Worm (Caenorhabditis elegans) whole organism, young adult: ENCODE data around the gene lgc-14.

Experiments
- B0019.2 ChIP-seq: fragments of 200-800 bp; sonication (Bioruptor generic); conservative IDR thresholded peaks from 2 replicates; pipeline ENCODE4 v1.3.6; 2022; ENCODE audit warnings: missing genetic modification reagents, missing genetic modification characterization, missing compliant biosample characterization
- B0261.1 ChIP-seq: sonication (generic microtip); optimal IDR thresholded peaks from 2 replicates; lab custom pipeline; 2016; ENCODE audit warnings: mild to moderate bottlenecking, missing genetic modification characterization, moderate library complexity, missing compliant biosample characterization
- C17E4.6 ChIP-seq: fragments of 200-800 bp; sonication (Bioruptor generic); IDR thresholded peaks from 2 replicates; pipeline ENCODE4 v1.3.6; 2022; ENCODE audit warnings: missing genetic modification reagents, missing genetic modification characterization, missing compliant biosample characterization
- F22D6.2 ChIP-seq: sonication (generic microtip); optimal IDR thresholded peaks from 2 replicates; lab custom pipeline; 2016; ENCODE audit warnings: mild to moderate bottlenecking, missing genetic modification characterization, missing compliant biosample characterization
- F23B12.7 ChIP-seq: sonication (generic microtip); optimal IDR thresholded peaks from 2 replicates; lab custom pipeline; 2017; ENCODE audit warnings: missing genetic modification characterization, mild to moderate bottlenecking, missing compliant biosample characterization, antibody characterized with exemption, moderate library complexity; ENCODE audit not compliant: insufficient read depth
- F37B4.10 ChIP-seq: fragments of 200-800 bp; sonication (Bioruptor generic); IDR thresholded peaks from 2 replicates; pipeline ENCODE4 v1.3.6; 2022; ENCODE audit warnings: missing genetic modification characterization, missing compliant biosample characterization
- F49E8.2 ChIP-seq: sonication (generic microtip); optimal IDR thresholded peaks from 3 replicates; lab custom pipeline; 2017; ENCODE audit warnings: missing genetic modification characterization, mild to moderate bottlenecking, missing compliant biosample characterization, antibody characterized with exemption, moderate library complexity; ENCODE audit not compliant: insufficient read depth
- T26A5.8 ChIP-seq: sonication (generic microtip); optimal IDR thresholded peaks from 2 replicates; lab custom pipeline; 2016; ENCODE audit warnings: missing genetic modification characterization, missing compliant biosample characterization
- Y95B8A.8 ChIP-seq: fragments of 200-800 bp; sonication (Bioruptor generic); IDR thresholded peaks from 2 replicates; pipeline ENCODE4 v1.3.6; 2022; ENCODE audit warnings: missing genetic modification reagents, missing genetic modification characterization, missing compliant biosample characterization
- ama-1 ChIP-seq, 3 experiments: fragments of 150-350 bp in 1 of 3; sonication (generic microtip) in 2 of 3; optimal IDR thresholded peaks; 2 replicates each; lab custom pipeline; 2014 to 2018; ENCODE audit warnings: missing biosample characterization in 2 of 3, missing genetic modification characterization in 2 of 3, missing genetic modification reagents in 2 of 3
- aptf-3 ChIP-seq: fragments of 200-800 bp; sonication (Bioruptor generic); IDR thresholded peaks from 2 replicates; pipeline ENCODE4 v1.3.6; 2022; ENCODE audit warnings: missing genetic modification characterization, missing compliant biosample characterization
- attf-6 ChIP-seq: fragments of 200-800 bp; sonication (Bioruptor generic); IDR thresholded peaks from 2 replicates; pipeline ENCODE4 v1.3.6; 2022; ENCODE audit warnings: missing genetic modification reagents, missing genetic modification characterization, missing compliant biosample characterization
- bed-2 ChIP-seq: fragments of 200-800 bp; sonication (Bioruptor generic); IDR thresholded peaks from 2 replicates; pipeline ENCODE4 v1.3.6; 2022; ENCODE audit warnings: missing genetic modification reagents, missing genetic modification characterization, missing compliant biosample characterization
- cebp-1 ChIP-seq, 2 experiments: fragments of 200-800 bp in 1 of 2; sonication (Bioruptor generic) in 1 of 2; sonication (generic microtip) in 1 of 2; IDR thresholded peaks in 1 of 2; optimal IDR thresholded peaks in 1 of 2; 2 replicates each; pipeline versions ENCODE4 v1.3.6 to Lab custom; 2017 to 2022; ENCODE audit warnings: missing compliant biosample characterization in 2 of 2, missing genetic modification characterization in 2 of 2, mild to moderate bottlenecking in 1 of 2, missing genetic modification reagents in 1 of 2, moderate library complexity in 1 of 2
- ceh-40 ChIP-seq: fragments of 200-800 bp; sonication (Bioruptor generic); IDR thresholded peaks from 2 replicates; pipeline ENCODE4 v1.3.6; 2022; ENCODE audit warnings: missing genetic modification characterization, missing compliant biosample characterization
- egl-44 ChIP-seq: fragments of 200-800 bp; sonication (Bioruptor generic); IDR thresholded peaks from 2 replicates; pipeline ENCODE4 v1.3.6; 2022; ENCODE audit warnings: missing genetic modification reagents, missing genetic modification characterization, missing compliant biosample characterization
- egrh-3 ChIP-seq: fragments of 200-800 bp; sonication (Bioruptor generic); IDR thresholded peaks from 2 replicates; pipeline ENCODE4 v1.3.6; 2022; ENCODE audit warnings: missing genetic modification reagents, missing genetic modification characterization, missing compliant biosample characterization
- gei-17 ChIP-seq: fragments of 200-800 bp; sonication (Bioruptor generic); optimal IDR thresholded peaks from 2 replicates; lab custom pipeline; 2018; ENCODE audit warnings: mild to moderate bottlenecking, missing genetic modification characterization, missing compliant biosample characterization
- him-1 ChIP-seq: sonication (generic microtip); optimal IDR thresholded peaks from 2 replicates; lab custom pipeline; 2016; ENCODE audit warnings: missing genotype, missing genetic modification reagents, missing genetic modification characterization, missing compliant biosample characterization
- hmg-1.2 ChIP-seq: fragments of 200-800 bp; sonication (Bioruptor generic); IDR thresholded peaks from 2 replicates; pipeline ENCODE4 v1.3.6; 2022; ENCODE audit warnings: missing genetic modification reagents, missing genetic modification characterization, missing compliant biosample characterization
- hmg-20 ChIP-seq: fragments of 200-800 bp; sonication (Bioruptor generic); IDR thresholded peaks from 2 replicates; pipeline ENCODE4 v1.3.6; 2022; ENCODE audit warnings: missing genetic modification reagents, missing genetic modification characterization, missing compliant biosample characterization
- hrde-1 ChIP-seq: sonication (generic microtip); optimal IDR thresholded peaks from 2 replicates; lab custom pipeline; 2016; ENCODE audit warnings: missing genetic modification characterization, mild to moderate bottlenecking, missing compliant biosample characterization, moderate library complexity, missing genotype, missing genetic modification reagents, borderline replicate concordance
- hsf-1 ChIP-seq: fragments of 200-800 bp; sonication (Bioruptor generic); IDR thresholded peaks from 2 replicates; pipeline ENCODE4 v1.3.6; 2022; ENCODE audit warnings: missing genetic modification reagents, missing genetic modification characterization, missing compliant biosample characterization
- lin-26 ChIP-seq: fragments of 200-800 bp; sonication (Bioruptor generic); IDR thresholded peaks from 2 replicates; pipeline ENCODE4 v1.3.6; 2022; ENCODE audit warnings: missing genetic modification reagents, missing genetic modification characterization, missing compliant biosample characterization
- lin-54 ChIP-seq: fragments of 200-800 bp; sonication (Bioruptor generic); optimal IDR thresholded peaks from 2 replicates; lab custom pipeline; 2018; ENCODE audit warnings: mild to moderate bottlenecking, missing genetic modification characterization, missing compliant biosample characterization
- lir-1 ChIP-seq: fragments of 200-800 bp; sonication (Bioruptor generic); conservative IDR thresholded peaks from 2 replicates; pipeline ENCODE4 v1.3.6; 2022; ENCODE audit warnings: missing genetic modification reagents, missing genetic modification characterization, missing compliant biosample characterization
- madf-8 ChIP-seq: fragments of 200-800 bp; sonication (Bioruptor generic); conservative IDR thresholded peaks from 2 replicates; pipeline ENCODE4 v1.3.6; 2022; ENCODE audit warnings: missing genetic modification reagents, missing genetic modification characterization, missing compliant biosample characterization
- mel-28 ChIP-seq: sonication (generic microtip); optimal IDR thresholded peaks from 2 replicates; lab custom pipeline; 2016; ENCODE audit warnings: borderline replicate concordance, mild to moderate bottlenecking, missing genetic modification characterization, missing compliant biosample characterization
- mxl-1 ChIP-seq: sonication (generic microtip); optimal IDR thresholded peaks from 2 replicates; lab custom pipeline; 2016; ENCODE audit warnings: missing genetic modification characterization, missing compliant biosample characterization
- pbrm-1 ChIP-seq: fragments of 200-800 bp; sonication (Bioruptor generic); IDR thresholded peaks from 2 replicates; pipeline ENCODE4 v1.3.6; 2022; ENCODE audit warnings: missing genetic modification reagents, missing genetic modification characterization, missing compliant biosample characterization
- rcor-1 ChIP-seq: fragments of 200-800 bp; sonication (Bioruptor generic); IDR thresholded peaks from 2 replicates; pipeline ENCODE4 v1.3.6; 2022; ENCODE audit warnings: missing genetic modification reagents, missing genetic modification characterization, missing compliant biosample characterization
- rpc-1 ChIP-seq, 2 experiments: fragments of 150-350 bp in 1 of 2; sonication (generic microtip) in 1 of 2; optimal IDR thresholded peaks; 2 replicates each; lab custom pipeline; 2014 to 2018; ENCODE audit warnings: missing biosample characterization in 1 of 2, missing genetic modification characterization in 1 of 2, missing genetic modification reagents in 1 of 2, missing genotype in 1 of 2
- zim-3 ChIP-seq: sonication (generic microtip); optimal IDR thresholded peaks from 2 replicates; lab custom pipeline; 2017; ENCODE audit warnings: mild to moderate bottlenecking, missing genetic modification characterization, moderate library complexity, missing compliant biosample characterization
- ztf-28 ChIP-seq: fragments of 200-800 bp; sonication (Bioruptor generic); IDR thresholded peaks from 2 replicates; pipeline ENCODE4 v1.3.6; 2022; ENCODE audit warnings: missing genetic modification reagents, missing genetic modification characterization, missing compliant biosample characterization

Gene lgc-14

DNA sequence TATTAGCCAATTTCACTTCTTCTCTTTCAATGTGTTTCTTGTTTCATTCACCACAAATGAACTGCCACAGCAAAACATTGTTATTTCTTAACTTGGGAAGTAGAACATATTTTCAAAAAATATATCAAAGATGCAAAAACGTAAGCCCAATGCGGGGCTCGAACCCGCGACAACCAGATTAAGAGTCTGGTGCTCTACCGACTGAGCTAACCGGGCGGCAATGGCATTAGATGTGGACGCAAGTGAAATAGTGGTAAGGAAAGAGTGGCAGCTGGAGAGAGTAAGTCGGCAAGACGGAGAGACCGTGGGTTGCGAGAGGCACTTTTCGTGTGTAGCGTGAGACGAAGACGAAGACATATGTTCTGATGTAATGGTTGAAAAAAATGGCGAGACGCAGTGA lies 5.3 kb upstream of the lgc-14 start (continued):
- TF ChIP-seq F49E8.2 (tag; lab: Kevin White, UChicago) (no peak), rcor-1 (peak; percentile 89), F37B4.10 (0 out of 2 replicates have a peak, but pooled peaks have one; percentile 60), mxl-1 (tag; lab: Kevin White, UChicago) (peak; percentile 91), bed-2 (GFP tag; lab: Robert Waterston, UW) (0 out of 2 replicates have a peak, but pooled peaks have one; percentile 47), T26A5.8 (peak; percentile 87)
- TF ChIP-seq, all 124 proteins: peak for 90

DNA sequence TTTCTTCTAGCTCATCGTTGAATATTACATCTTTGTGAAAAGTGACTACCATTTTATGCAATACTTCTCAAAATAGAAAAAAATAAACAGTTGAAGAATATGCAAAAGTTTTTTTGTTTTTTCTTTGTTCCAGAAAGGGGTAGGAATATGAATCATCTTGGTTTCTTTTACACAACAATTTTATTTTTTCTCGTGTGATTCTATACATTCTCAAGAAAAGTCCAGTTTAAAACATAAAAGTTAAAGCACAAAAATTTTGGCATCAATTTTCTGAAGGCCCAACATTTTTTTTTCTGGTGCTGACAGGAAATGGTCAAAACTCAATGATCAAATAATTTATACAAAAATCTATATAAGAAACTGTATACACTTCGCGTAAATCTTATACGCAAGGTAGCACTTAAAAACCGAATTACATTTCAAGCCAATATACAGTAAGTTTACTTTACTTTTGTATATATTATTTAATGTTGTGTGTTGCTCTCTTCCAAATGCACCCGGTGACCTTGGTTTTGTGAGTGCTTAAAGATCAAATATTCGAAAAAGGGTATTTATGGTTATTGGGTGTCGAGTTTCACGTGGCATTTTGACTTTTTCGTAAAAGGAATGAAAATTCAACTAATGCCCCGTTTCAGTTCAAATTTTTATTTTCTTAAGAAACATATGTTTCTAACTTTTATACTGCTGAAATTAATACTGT lies 2.6 kb upstream of the lgc-14 start, which contains the start of the genes W03G11.2 and lgc-13:
Gene W03G11.2, minus strand, starts transcription at position 101 of the 700 bp plus-strand sequence.
Gene lgc-13, plus strand, starts transcription at position 650 of the 700 bp plus-strand sequence.
- no peak for TF ChIP-seq mxl-1 (tag; lab: Kevin White, UChicago)
- no peak for TF ChIP-seq egrh-3 (GFP tag; lab: Robert Waterston, UW)
- no peak for TF ChIP-seq hrde-1 (tag; lab: Kevin White, UChicago)
- no peak for TF ChIP-seq zim-3 (tag; lab: Kevin White, UChicago)
- no peak for TF ChIP-seq lir-1
- no peak for TF ChIP-seq gei-17 (GFP tag; lab: Kevin White, UChicago)
- no peak for TF ChIP-seq F23B12.7 (tag; lab: Kevin White, UChicago)
- TF ChIP-seq him-1 (tag; lab: Kevin White, UChicago) = no peak
- TF ChIP-seq ztf-28 (GFP tag; lab: Robert Waterston, UW) = no peak
- no peak for TF ChIP-seq hsf-1
- TF ChIP-seq B0261.1 = no peak
- TF ChIP-seq cebp-1 (GFP tag; IDR thresholded peaks at IDR 0.05; lab: Robert Waterston, UW) = no peak
- no peak for TF ChIP-seq cebp-1 (tag; optimal IDR thresholded peaks at IDR 0.05; lab: Kevin White, UChicago)

DNA sequence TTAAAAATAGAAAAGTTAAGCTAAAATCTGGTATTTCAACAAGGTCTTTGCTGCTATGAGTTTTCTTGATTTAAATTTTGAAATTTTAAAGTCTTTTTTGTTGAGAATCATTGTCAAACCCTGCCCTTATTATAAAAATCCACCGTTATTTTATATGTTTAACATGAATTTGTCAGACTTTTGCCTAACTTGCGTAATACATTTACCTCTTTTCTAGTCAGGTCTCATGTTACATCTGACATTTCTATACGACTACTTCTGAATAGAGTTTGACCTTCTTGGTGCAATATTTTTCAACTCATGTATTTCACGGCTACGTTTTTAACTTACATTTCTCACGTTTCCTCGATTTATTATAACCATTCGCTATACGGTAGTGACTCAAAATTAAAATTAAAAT lies 2.7 kb downstream of the lgc-14 start, which contains the start of gene lgc-15:
Gene lgc-15, plus strand, starts transcription at position 301 of the 400 bp plus-strand sequence.
- TF ChIP-seq B0019.2 (GFP tag; lab: Robert Waterston, UW) (no peak), ceh-40 (GFP tag; lab: Robert Waterston, UW) (no peak)

DNA sequence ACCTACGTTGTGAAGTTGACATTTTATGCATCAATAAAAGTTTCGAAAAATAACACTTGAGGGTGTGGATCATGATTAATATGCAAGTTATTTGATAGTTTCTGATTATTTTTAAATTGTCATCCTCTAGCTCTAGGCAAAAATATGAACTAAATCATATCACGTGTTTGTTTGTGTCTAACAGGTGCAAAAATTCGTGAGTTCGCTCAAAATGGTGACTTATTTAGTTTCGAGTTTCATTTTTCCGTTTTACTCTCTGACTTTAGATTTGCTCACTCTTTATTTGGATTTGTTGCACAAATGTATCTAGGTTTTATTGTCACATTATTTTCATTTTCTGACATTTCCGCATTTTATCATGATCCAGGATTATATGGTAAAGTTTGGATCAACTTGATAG lies 7.0 kb downstream of the lgc-14 start, which contains the start of gene lgc-16:
Gene lgc-16, plus strand, starts transcription at position 301 of the 400 bp plus-strand sequence.
- TF ChIP-seq C17E4.6 (GFP tag; lab: Robert Waterston, UW) (no peak), F49E8.2 (tag; lab: Kevin White, UChicago) (no peak), hmg-1.2 (GFP tag; lab: Robert Waterston, UW) (no peak), egl-44 (GFP tag; lab: Robert Waterston, UW) (no peak)

DNA sequence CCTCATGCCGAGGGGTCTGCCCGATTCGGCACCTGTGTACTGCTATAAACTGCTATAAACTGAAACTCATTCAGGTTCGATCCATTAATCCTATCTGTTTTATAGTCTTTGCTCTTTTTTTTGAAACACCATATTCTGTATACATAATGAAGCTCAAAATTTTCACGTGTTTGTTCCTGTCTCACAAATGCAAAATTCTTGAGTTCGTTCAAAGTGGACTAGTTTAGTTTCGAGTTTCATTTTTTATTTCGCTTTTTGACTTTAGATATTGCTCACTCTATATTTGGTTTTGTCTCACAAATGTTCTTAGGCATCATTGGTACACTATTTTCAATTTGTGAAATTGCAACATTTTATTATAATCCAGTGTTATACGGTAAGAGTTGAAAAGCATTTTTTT lies 10.0 kb downstream of the lgc-14 start, which contains the start of gene lgc-17:
Gene lgc-17, plus strand, starts transcription at position 301 of the 400 bp plus-strand sequence.
- TF ChIP-seq rpc-1 (optimal IDR thresholded peaks at IDR 0.05; lab: Kevin White, UChicago) (no peak), rpc-1 (tag; optimal IDR thresholded peaks at IDR 0.05; lab: Kevin White, UChicago) (no peak), zim-3 (tag; lab: Kevin White, UChicago) (no peak), madf-8 (GFP tag; lab: Robert Waterston, UW) (no peak), ama-1 (optimal IDR thresholded peaks at IDR 0.05; lab: Kevin White, UChicago) (no peak), ama-1 (GFP tag; optimal IDR thresholded peaks at IDR 0.05; lab: Kevin White, UChicago) (no peak), F22D6.2 (tag; lab: Kevin White, UChicago) (no peak), Y95B8A.8 (no peak), mel-28 (tag; lab: Kevin White, UChicago) (no peak), lin-54 (GFP tag; lab: Kevin White, UChicago) (no peak), attf-6 (GFP tag; lab: Robert Waterston, UW) (no peak), hmg-20 (GFP tag; lab: Robert Waterston, UW) (no peak), lin-26 (no peak), aptf-3 (GFP tag; lab: Robert Waterston, UW) (no peak), pbrm-1 (GFP tag; lab: Robert Waterston, UW) (no peak)
